Worm (Caenorhabditis elegans) whole organism, mixed stage, embryonic: ENCODE results near the gene srx-50.

ENCODE experiments used
- blmp-1 ChIP-seq: fragments of 150-350 bp; optimal IDR thresholded peaks from 2 replicates; lab custom pipeline; 2014; ENCODE audit warnings: missing biosample characterization, missing genetic modification characterization
- ceh-83 ChIP-seq: fragments of 200-800 bp; sonication (Bioruptor generic); optimal IDR thresholded peaks from 2 replicates; lab custom pipeline; 2018; ENCODE audit warnings: mild to moderate bottlenecking, missing genetic modification characterization, missing compliant biosample characterization
- ces-1 ChIP-seq: fragments of 150-350 bp; optimal IDR thresholded peaks from 2 replicates; lab custom pipeline; 2014; ENCODE audit warnings: missing biosample characterization, missing genetic modification reagents, missing genetic modification characterization
- elt-3 ChIP-seq: fragments of 150-350 bp; optimal IDR thresholded peaks from 2 replicates; lab custom pipeline; 2014; ENCODE audit warnings: missing biosample characterization, missing genetic modification characterization
- lin-13 ChIP-seq: fragments of 150-350 bp; optimal IDR thresholded peaks from 2 replicates; lab custom pipeline; 2014; ENCODE audit warnings: missing biosample characterization, missing genetic modification characterization
- lsy-2 ChIP-seq: fragments of 150-350 bp; optimal IDR thresholded peaks from 2 replicates; lab custom pipeline; 2014; ENCODE audit warnings: missing biosample characterization, missing genetic modification characterization
- snpc-4 ChIP-seq: fragments of 150-350 bp; optimal IDR thresholded peaks from 2 replicates; lab custom pipeline; 2014; ENCODE audit warnings: missing biosample characterization, missing genetic modification characterization
- unc-39 ChIP-seq: fragments of 150-350 bp; optimal IDR thresholded peaks from 2 replicates; lab custom pipeline; 2014; ENCODE audit warnings: missing biosample characterization, missing genetic modification characterization
- unc-62 ChIP-seq: fragments of 150-350 bp; optimal IDR thresholded peaks from 2 replicates; lab custom pipeline; 2014; ENCODE audit warnings: missing biosample characterization, missing genetic modification reagents, missing genetic modification characterization
- ztf-11 ChIP-seq: fragments of 150-350 bp; optimal IDR thresholded peaks from 2 replicates; lab custom pipeline; 2014; ENCODE audit warnings: missing biosample characterization, missing genetic modification characterization

DNA sequence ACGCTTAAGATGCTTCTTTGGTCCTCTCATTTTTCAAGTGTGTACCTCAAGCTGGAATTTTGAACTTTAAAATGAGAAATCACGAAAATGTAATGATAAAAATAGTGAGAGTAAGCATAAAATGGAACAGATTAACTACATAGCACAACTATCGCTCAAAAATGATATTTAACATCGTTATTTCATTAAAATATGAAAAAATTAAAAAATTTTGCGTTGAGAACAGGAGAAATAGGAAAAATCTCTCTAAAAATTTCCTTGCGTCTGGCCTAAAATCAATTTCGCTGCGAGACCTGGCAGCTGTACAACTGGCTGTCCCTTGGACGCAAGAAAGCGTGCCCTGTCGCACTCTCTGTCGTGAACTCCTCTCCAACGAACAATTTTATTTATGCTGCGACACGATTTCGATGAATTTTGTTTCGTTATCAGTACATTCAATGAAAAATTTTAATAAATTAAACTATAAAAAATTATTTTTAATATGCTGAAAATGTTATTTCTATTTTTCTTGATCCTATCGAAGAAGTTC is 26.9 kb downstream of the srx-50 start, which contains the start of gene rps-4:
- no peak for TF ChIP-seq unc-39 (tag; lab: Kevin White, UChicago)
- no peak for TF ChIP-seq ztf-11 (tag; lab: Kevin White, UChicago)
- no peak for TF ChIP-seq snpc-4 (tag; lab: Kevin White, UChicago)
- peak; percentile 71 for TF ChIP-seq lin-13 (tag; lab: Kevin White, UChicago)
- peak; percentile 26 for TF ChIP-seq elt-3 (tag; lab: Kevin White, UChicago)
- TF ChIP-seq blmp-1 (tag; lab: Kevin White, UChicago), result no peak
- peak; percentile 59 for TF ChIP-seq ces-1 (GFP tag; lab: Kevin White, UChicago)
- TF ChIP-seq ceh-83 (GFP tag; lab: Kevin White, UChicago), result peak; percentile 36
- peak; percentile 86 for TF ChIP-seq lsy-2
- peak; percentile 57 for TF ChIP-seq unc-62
